Fruit fly (Drosophila melanogaster) whole organism, adult: ENCODE data around the gene CG11617.

Source experiments
- CG7045 ChIP-seq: fragments of 200-800 bp; sonication (Bioruptor generic); optimal IDR thresholded peaks from 2 replicates; lab custom pipeline; 2017; ENCODE audit warnings: missing biosample characterization, mild to moderate bottlenecking, missing genetic modification characterization
- Mnt ChIP-seq: fragments of 200-800 bp; sonication (Bioruptor generic); optimal IDR thresholded peaks from 2 replicates; lab custom pipeline; 2016; ENCODE audit warnings: missing biosample characterization, mild to moderate bottlenecking, missing genetic modification characterization
- tj ChIP-seq: fragments of 200-800 bp; sonication (Bioruptor generic); optimal IDR thresholded peaks from 3 replicates; lab custom pipeline; 2017; ENCODE audit warnings: missing biosample characterization, mild to moderate bottlenecking, missing genetic modification characterization, moderate library complexity

DNA sequence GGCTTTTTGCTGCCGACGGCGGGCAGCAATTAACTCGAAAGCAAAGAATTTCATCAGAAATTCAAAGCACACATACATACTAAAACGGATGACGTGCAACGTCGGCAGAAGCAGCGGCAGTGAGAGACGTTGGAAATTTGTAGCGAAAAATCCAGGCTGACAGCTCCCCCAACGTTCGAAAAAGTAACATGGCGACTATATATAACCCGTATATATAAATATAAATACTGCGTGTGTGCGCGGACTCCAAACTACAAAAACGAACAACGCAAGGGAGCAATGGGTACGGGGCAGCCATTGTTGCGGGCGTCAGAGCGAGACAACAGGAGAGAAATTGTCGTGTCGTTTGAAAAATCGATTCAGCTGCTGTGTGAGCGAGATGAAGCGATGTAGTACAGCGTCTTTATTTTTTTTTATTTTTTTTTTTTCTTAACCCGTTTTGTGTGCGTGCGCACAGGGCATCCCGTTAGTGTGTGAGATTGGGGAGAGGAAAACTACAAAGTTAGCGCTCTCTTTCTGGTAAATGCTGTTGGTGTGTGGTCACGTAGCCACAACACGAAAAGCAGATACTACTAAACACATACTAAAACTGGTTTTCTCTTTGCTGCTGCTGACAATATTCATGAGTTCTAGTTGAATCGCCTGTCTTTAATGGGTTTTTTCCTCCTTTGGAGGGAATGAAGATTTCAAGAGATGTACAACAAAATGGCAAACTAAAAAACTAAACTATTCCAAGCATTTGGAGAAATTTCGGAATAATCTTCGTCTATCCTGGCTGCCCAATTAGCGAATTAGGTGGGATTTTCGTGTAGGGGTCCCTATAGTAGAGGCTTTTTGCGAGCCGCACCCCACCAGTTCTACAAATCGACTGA is 46.3 kb downstream of the CG11617 start:
- TF ChIP-seq CG7045 (GFP tag; lab: Kevin White, UChicago) (peak; percentile 96), Mnt (peak; percentile 94), tj (peak; percentile 97)
